Worm (Caenorhabditis elegans) whole organism, late embryonic: ENCODE measurements around the gene T06D8.2.

ENCODE experiments used
- C38D4.7 ChIP-seq: fragments of 200-800 bp; sonication (Bioruptor generic); optimal IDR thresholded peaks from 2 replicates; lab custom pipeline; 2018; ENCODE audit warnings: mild to moderate bottlenecking, missing genetic modification characterization, moderate library complexity, missing compliant biosample characterization
- K09A11.1 ChIP-seq: sonication (generic microtip); optimal IDR thresholded peaks from 2 replicates; lab custom pipeline; 2017; ENCODE audit warnings: antibody characterized with exemption, mild to moderate bottlenecking, missing genetic modification characterization, missing compliant biosample characterization; ENCODE audit not compliant: insufficient read depth
- T23F11.4 ChIP-seq: fragments of 200-800 bp; sonication (Bioruptor generic); optimal IDR thresholded peaks from 2 replicates; lab custom pipeline; 2018; ENCODE audit warnings: mild to moderate bottlenecking, missing genetic modification characterization, missing compliant biosample characterization
- ahr-1 ChIP-seq: sonication (generic microtip); optimal IDR thresholded peaks from 2 replicates; lab custom pipeline; 2016; ENCODE audit warnings: missing genetic modification characterization, missing compliant biosample characterization
- ama-1 ChIP-seq: fragments of 150-350 bp; optimal IDR thresholded peaks from 2 replicates; lab custom pipeline; 2014
- ceh-14 ChIP-seq: sonication (generic microtip); optimal IDR thresholded peaks from 2 replicates; lab custom pipeline; 2016; ENCODE audit warnings: missing genotype, missing genetic modification characterization, missing compliant biosample characterization
- ceh-18 ChIP-seq: sonication (generic microtip); optimal IDR thresholded peaks from 2 replicates; lab custom pipeline; 2016; ENCODE audit warnings: missing genetic modification characterization, missing compliant biosample characterization
- ceh-19 ChIP-seq: fragments of 200-800 bp; sonication (Bioruptor generic); optimal IDR thresholded peaks from 2 replicates; lab custom pipeline; 2018; ENCODE audit warnings: mild to moderate bottlenecking, missing genetic modification characterization, missing compliant biosample characterization
- ceh-22 ChIP-seq: sonication (generic microtip); optimal IDR thresholded peaks from 2 replicates; lab custom pipeline; 2017; ENCODE audit warnings: missing biosample characterization, missing genetic modification characterization
- ceh-24 ChIP-seq: sonication (generic microtip); optimal IDR thresholded peaks from 2 replicates; lab custom pipeline; 2016; ENCODE audit warnings: mild to moderate bottlenecking, missing genetic modification characterization, missing compliant biosample characterization
- ceh-30 ChIP-seq: fragments of 150-350 bp; optimal IDR thresholded peaks from 2 replicates; lab custom pipeline; 2014; ENCODE audit warnings: missing biosample characterization, missing genetic modification characterization
- ceh-31 ChIP-seq: sonication (generic microtip); optimal IDR thresholded peaks from 2 replicates; lab custom pipeline; 2016; ENCODE audit warnings: missing genetic modification characterization, missing compliant biosample characterization
- ceh-34 ChIP-seq: sonication (generic microtip); optimal IDR thresholded peaks from 2 replicates; lab custom pipeline; 2016; ENCODE audit warnings: mild to moderate bottlenecking, missing genetic modification characterization, missing compliant biosample characterization
- ceh-48 ChIP-seq: sonication (generic microtip); optimal IDR thresholded peaks from 2 replicates; lab custom pipeline; 2016; ENCODE audit warnings: missing genetic modification characterization, inconsistent platforms, missing compliant biosample characterization
- ceh-9 ChIP-seq: sonication (generic microtip); optimal IDR thresholded peaks from 2 replicates; lab custom pipeline; 2016; ENCODE audit warnings: mild to moderate bottlenecking, missing genetic modification characterization, inconsistent platforms, missing compliant biosample characterization
- dve-1 ChIP-seq: sonication (generic microtip); optimal IDR thresholded peaks from 2 replicates; lab custom pipeline; 2017; ENCODE audit warnings: antibody characterized with exemption, mild to moderate bottlenecking, missing genetic modification characterization, missing compliant biosample characterization
- elt-2 ChIP-seq: sonication (generic microtip); optimal IDR thresholded peaks from 2 replicates; lab custom pipeline; 2016; ENCODE audit warnings: missing genetic modification reagents, missing genetic modification characterization, missing compliant biosample characterization
- eyg-1 ChIP-seq: sonication (generic microtip); optimal IDR thresholded peaks from 2 replicates; lab custom pipeline; 2016; ENCODE audit warnings: missing genotype, missing genetic modification characterization, missing compliant biosample characterization
- fax-1 ChIP-seq: sonication (generic microtip); optimal IDR thresholded peaks from 2 replicates; lab custom pipeline; 2016; ENCODE audit warnings: missing genotype, missing genetic modification characterization, missing compliant biosample characterization
- fkh-6 ChIP-seq: sonication (generic microtip); optimal IDR thresholded peaks from 2 replicates; lab custom pipeline; 2016; ENCODE audit warnings: missing genetic modification characterization, missing compliant biosample characterization
- gmeb-2 ChIP-seq: sonication (generic microtip); optimal IDR thresholded peaks from 2 replicates; lab custom pipeline; 2016; ENCODE audit warnings: missing genetic modification characterization, inconsistent platforms, missing compliant biosample characterization
- hlh-13 ChIP-seq: fragments of 200-800 bp; sonication (Bioruptor generic); optimal IDR thresholded peaks from 2 replicates; lab custom pipeline; 2018; ENCODE audit warnings: mild to moderate bottlenecking, missing genetic modification characterization, missing compliant biosample characterization
- hlh-15 ChIP-seq: sonication (generic microtip); optimal IDR thresholded peaks from 2 replicates; lab custom pipeline; 2016; ENCODE audit warnings: missing genetic modification characterization, missing compliant biosample characterization
- hlh-6 ChIP-seq: sonication (generic microtip); optimal IDR thresholded peaks from 2 replicates; lab custom pipeline; 2016; ENCODE audit warnings: missing genotype, missing genetic modification characterization, missing compliant biosample characterization
- hlh-8 ChIP-seq: sonication (generic microtip); optimal IDR thresholded peaks from 2 replicates; lab custom pipeline; 2016; ENCODE audit warnings: missing genotype, missing genetic modification characterization, missing compliant biosample characterization
- lim-6 ChIP-seq: sonication (generic microtip); optimal IDR thresholded peaks from 2 replicates; lab custom pipeline; 2016; ENCODE audit warnings: missing genetic modification characterization, missing compliant biosample characterization
- lin-11 ChIP-seq: fragments of 200-800 bp; sonication (Bioruptor generic); optimal IDR thresholded peaks from 2 replicates; lab custom pipeline; 2018; ENCODE audit warnings: mild to moderate bottlenecking, missing genetic modification characterization, missing compliant biosample characterization
- madf-2 ChIP-seq: sonication (generic microtip); optimal IDR thresholded peaks from 2 replicates; lab custom pipeline; 2017; ENCODE audit warnings: missing genetic modification characterization, missing compliant biosample characterization
- mec-3 ChIP-seq: sonication (generic microtip); optimal IDR thresholded peaks from 2 replicates; lab custom pipeline; 2016; ENCODE audit warnings: borderline replicate concordance, missing genetic modification characterization, missing compliant biosample characterization
- nfya-1 ChIP-seq: sonication (generic microtip); optimal IDR thresholded peaks from 2 replicates; lab custom pipeline; 2017; ENCODE audit warnings: missing genetic modification characterization, mild to moderate bottlenecking, missing compliant biosample characterization, antibody characterized with exemption, moderate library complexity
- odd-2 ChIP-seq: sonication (generic microtip); optimal IDR thresholded peaks from 2 replicates; lab custom pipeline; 2017; ENCODE audit warnings: antibody characterized with exemption, mild to moderate bottlenecking, missing genetic modification characterization, missing compliant biosample characterization
- pax-1 ChIP-seq: fragments of 150-350 bp; optimal IDR thresholded peaks from 2 replicates; lab custom pipeline; 2014; ENCODE audit warnings: missing biosample characterization, missing genetic modification characterization
- pha-2 ChIP-seq: sonication (generic microtip); optimal IDR thresholded peaks from 2 replicates; lab custom pipeline; 2017; ENCODE audit warnings: mild to moderate bottlenecking, missing genetic modification characterization, missing compliant biosample characterization
- pha-4 ChIP-seq: fragments of 150-350 bp; optimal IDR thresholded peaks from 2 replicates; lab custom pipeline; 2018; ENCODE audit warnings: missing biosample characterization, missing genetic modification reagents, missing genetic modification characterization
- pros-1 ChIP-seq: fragments of 150-350 bp; optimal IDR thresholded peaks from 2 replicates; lab custom pipeline; 2014; ENCODE audit warnings: missing biosample characterization, missing genetic modification reagents, missing genetic modification characterization
- ref-2 ChIP-seq: sonication (generic microtip); optimal IDR thresholded peaks from 2 replicates; lab custom pipeline; 2016; ENCODE audit warnings: missing genetic modification characterization, missing compliant biosample characterization
- rnt-1 ChIP-seq: sonication (generic microtip); optimal IDR thresholded peaks from 2 replicates; lab custom pipeline; 2016; ENCODE audit warnings: missing genetic modification characterization, missing compliant biosample characterization
- sox-4 ChIP-seq: sonication (generic microtip); optimal IDR thresholded peaks from 2 replicates; lab custom pipeline; 2017; ENCODE audit warnings: mild to moderate bottlenecking, missing genetic modification characterization, inconsistent platforms, missing compliant biosample characterization
- tbx-7 ChIP-seq: sonication (generic microtip); optimal IDR thresholded peaks from 2 replicates; lab custom pipeline; 2016; ENCODE audit warnings: missing genotype, missing genetic modification characterization, missing compliant biosample characterization
- ttx-3 ChIP-seq: sonication (generic microtip); optimal IDR thresholded peaks from 2 replicates; lab custom pipeline; 2016; ENCODE audit warnings: missing genetic modification reagents, missing genetic modification characterization, missing compliant biosample characterization
- unc-3 ChIP-seq, 2 experiments: fragments of 200-800 bp in 1 of 2; sonication (Bioruptor generic) in 1 of 2; sonication (generic microtip) in 1 of 2; conservative IDR thresholded peaks in 1 of 2; optimal IDR thresholded peaks in 1 of 2; 2 replicates each; pipeline versions ENCODE4 v1.3.6 to Lab custom; 2016 to 2022; ENCODE audit warnings: missing compliant biosample characterization in 2 of 2, missing genetic modification characterization in 2 of 2, missing genetic modification reagents in 1 of 2
- unc-42 ChIP-seq: sonication (generic microtip); optimal IDR thresholded peaks from 2 replicates; lab custom pipeline; 2016; ENCODE audit warnings: missing genotype, missing genetic modification characterization, missing compliant biosample characterization
- unc-55 ChIP-seq: sonication (generic microtip); optimal IDR thresholded peaks from 2 replicates; lab custom pipeline; 2017; ENCODE audit warnings: missing biosample characterization, missing genetic modification reagents, missing genetic modification characterization
- unc-86 ChIP-seq: sonication (generic microtip); optimal IDR thresholded peaks from 2 replicates; lab custom pipeline; 2016; ENCODE audit warnings: missing genetic modification characterization, missing compliant biosample characterization

T06D8.2 gene

ce11 chrII:11224045-11224481 is 2.4 kb upstream of the T06D8.2 start:
- peak; percentile 17 for TF ChIP-seq dve-1
- TF ChIP-seq K09A11.1, result no peak
- peak; percentile 88 for TF ChIP-seq ama-1
- peak; percentile 50 for TF ChIP-seq nfya-1 (tag; lab: Kevin White, UChicago)

ce11 chrII:11234751-11235150 is 8.3 kb downstream of the T06D8.2 start, which contains the start of gene cox-15:
Gene cox-15 (minus strand): TSS chrII:11234952.
- TF ChIP-seq tbx-7 (tag; lab: Kevin White, UChicago), result no peak
- no peak for TF ChIP-seq sox-4 (tag; lab: Kevin White, UChicago)
- TF ChIP-seq ceh-9, result no peak
- TF ChIP-seq ceh-30 (tag; lab: Kevin White, UChicago), result no peak
- no peak for TF ChIP-seq madf-2 (tag; lab: Kevin White, UChicago)
- TF ChIP-seq K09A11.1, result no peak
- TF ChIP-seq hlh-13 (GFP tag; lab: Kevin White, UChicago), result no peak
- no peak for TF ChIP-seq pha-2 (tag; lab: Kevin White, UChicago)
- no peak for TF ChIP-seq unc-86 (tag; lab: Kevin White, UChicago)
- no peak for TF ChIP-seq lin-11 (tag; lab: Kevin White, UChicago)
- TF ChIP-seq pros-1 (tag; lab: Kevin White, UChicago), result no peak

DNA sequence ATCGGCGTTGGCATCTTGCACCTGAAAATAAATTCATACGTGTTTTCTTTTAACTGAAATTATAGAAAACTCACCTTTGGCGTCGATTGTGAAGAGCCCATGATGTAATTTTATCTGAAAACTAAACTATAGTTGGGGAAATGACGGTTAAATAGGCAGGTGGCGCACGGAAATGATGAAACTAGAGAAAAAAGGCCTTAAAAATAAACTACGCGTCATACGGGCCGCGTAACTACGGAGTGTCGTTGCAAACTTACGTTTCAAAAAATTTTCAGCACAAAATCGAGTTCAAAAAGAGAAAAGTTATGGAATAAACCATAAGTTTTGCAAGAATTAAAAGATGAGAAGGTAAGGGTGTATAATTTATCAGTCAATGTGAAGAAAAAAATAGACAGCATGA is 9.8 kb downstream of the T06D8.2 start, which contains the start of gene cchl-1:
Gene cchl-1 (minus strand): TSS at position 114 of the 400 bp plus-strand sequence.
- TF ChIP-seq fax-1 (tag; lab: Kevin White, UChicago) (no peak), nfya-1 (tag; lab: Kevin White, UChicago) (peak; percentile 7)

DNA sequence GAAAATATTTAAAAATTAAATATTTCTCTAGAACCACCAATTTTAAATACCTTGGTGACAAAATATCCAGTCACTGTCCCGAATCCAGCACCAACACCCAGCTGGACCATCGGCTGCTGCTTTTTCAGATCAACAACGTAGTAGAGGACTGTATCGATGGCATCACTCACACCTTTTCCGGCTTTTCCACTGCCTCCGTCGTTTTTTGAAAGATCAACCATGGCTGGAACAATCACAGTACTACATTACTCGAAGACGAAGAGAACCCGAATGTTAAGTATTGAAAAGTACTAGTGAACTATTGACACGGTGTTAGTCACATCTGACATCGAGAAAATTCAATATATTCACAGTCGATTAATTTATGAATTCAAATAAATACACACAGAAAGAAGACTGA is 10.6 kb downstream of the T06D8.2 start, which contains the start of gene fndc-1:
Gene fndc-1 (minus strand): TSS at position 227 of the 400 bp plus-strand sequence.
- TF ChIP-seq elt-2 (no peak), ref-2 (tag; lab: Kevin White, UChicago) (no peak), C38D4.7 (no peak), ceh-24 (no peak), rnt-1 (tag; lab: Kevin White, UChicago) (no peak), sox-4 (tag; lab: Kevin White, UChicago) (no peak), ceh-22 (tag; lab: Kevin White, UChicago) (no peak), ceh-48 (tag; lab: Kevin White, UChicago) (no peak), unc-3 (GFP tag; conservative IDR thresholded peaks at IDR 0.05; lab: Robert Waterston, UW) (no peak), unc-3 (tag; optimal IDR thresholded peaks at IDR 0.05; lab: Kevin White, UChicago) (no peak), pha-2 (tag; lab: Kevin White, UChicago) (no peak), hlh-15 (no peak), ceh-14 (tag; lab: Kevin White, UChicago) (no peak)

- TF ChIP-seq lim-6 (tag; lab: Kevin White, UChicago) (no peak), hlh-6 (no peak), ceh-9 (no peak), dve-1 (no peak), unc-42 (peak; percentile 88), ceh-31 (tag; lab: Kevin White, UChicago) (peak; percentile 65), hlh-8 (tag; lab: Kevin White, UChicago) (peak; percentile 23), ceh-34 (peak; percentile 26), gmeb-2 (no peak), T23F11.4 (GFP tag; lab: Kevin White, UChicago) (no peak), ref-2 (tag; lab: Kevin White, UChicago) (no peak), ceh-18 (tag; lab: Kevin White, UChicago) (peak; percentile 58), mec-3 (tag; lab: Kevin White, UChicago) (no peak), ttx-3 (tag; lab: Kevin White, UChicago) (no peak), unc-55 (GFP tag; lab: Kevin White, UChicago) (peak; percentile 56), ceh-19 (GFP tag; lab: Kevin White, UChicago) (peak; percentile 26), pax-1 (no peak), fkh-6 (no peak), eyg-1 (tag; lab: Kevin White, UChicago) (no peak), ahr-1 (tag; lab: Kevin White, UChicago) (no peak), pha-4 (tag; lab: Kevin White, UChicago) (no peak), odd-2 (tag; lab: Kevin White, UChicago) (no peak)
Observed at ce11 chrII:11238869-11239647, 12.6 kb downstream of the T06D8.2 start, which contains the start of the genes rpn-9 and T06D8.9. Gene rpn-9 (minus strand): TSS chrII:11238919. Gene T06D8.9 (plus strand): TSS chrII:11239597.
